Fruit fly (Drosophila melanogaster): ENCODE results near the gene CG14907.
A peak's percentile ranks its signal among the peaks of the same experiment; 100 is the strongest.

The CG14907 gene

DNA sequence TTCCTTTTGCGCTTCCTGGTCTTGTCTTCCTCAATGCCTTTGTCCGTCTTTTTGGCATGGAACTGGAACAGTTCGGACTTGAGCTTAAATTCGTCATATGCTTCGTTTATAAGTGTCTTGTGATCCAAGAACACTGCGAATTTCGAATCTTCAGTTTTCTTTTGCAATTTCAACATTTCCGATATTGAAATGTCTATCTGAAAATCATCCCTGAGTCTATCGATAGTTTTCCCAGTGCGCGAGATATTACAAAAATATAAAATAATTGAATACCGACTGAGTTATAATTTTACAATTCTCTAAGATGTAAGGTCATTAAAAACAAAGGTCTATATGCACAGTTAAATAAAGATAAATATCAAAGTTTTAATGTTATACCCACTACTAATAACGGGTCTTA lies 1.2 kb downstream of the CG14907 start, which contains the start of gene Mettl4 (continued):
- no peak for TF ChIP-seq fu2 (GFP tag; optimal IDR thresholded peaks at IDR 0.05)
- TF ChIP-seq ind (GFP tag; optimal IDR thresholded peaks at IDR 0.05) = no peak
- peak; percentile 68 for TF ChIP-seq Scr (GFP tag; IDR thresholded peaks at IDR 0.05; ENCODE audit: partially characterized antibody)
- TF ChIP-seq Dip2 (GFP tag; IDR thresholded peaks at IDR 0.05) = no peak
- TF ChIP-seq CG9437 (GFP tag; optimal IDR thresholded peaks at IDR 0.05) = no peak
- TF ChIP-seq CG12744 (GFP tag; optimal IDR thresholded peaks at IDR 0.05) = no peak
- TF ChIP-seq Sin3A (optimal IDR thresholded peaks at IDR 0.05) = no peak
- no peak for TF ChIP-seq gfzf (GFP tag; optimal IDR thresholded peaks at IDR 0.05)
- peak; percentile 64 for TF ChIP-seq CG3995 (GFP tag; optimal IDR thresholded peaks at IDR 0.05)
- TF ChIP-seq Meics (GFP tag; optimal IDR thresholded peaks at IDR 0.05) = no peak
- TF ChIP-seq Taf1 (GFP tag; IDR thresholded peaks at IDR 0.05) = no peak
- TF ChIP-seq CG10431 (GFP tag; optimal IDR thresholded peaks at IDR 0.05) = no peak
- TF ChIP-seq hb (GFP tag; IDR thresholded peaks at IDR 0.05; ENCODE audit: partially characterized antibody) = peak; percentile 54; the same call in 1 of the 3 replicates
- TF ChIP-seq CG1603 (tag; optimal IDR thresholded peaks at IDR 0.05) = peak; percentile 8
- TF ChIP-seq CG14014 (GFP tag; IDR thresholded peaks at IDR 0.05) = no peak
- TF ChIP-seq Dll (GFP tag; IDR thresholded peaks at IDR 0.05; ENCODE audit: partially characterized antibody) = peak; percentile 71
- no peak for TF ChIP-seq CG3281 (GFP tag; optimal IDR thresholded peaks at IDR 0.05)
- TF ChIP-seq HmgD (GFP tag; optimal IDR thresholded peaks at IDR 0.05) = no peak
- TF ChIP-seq stwl (tag; optimal IDR thresholded peaks at IDR 0.05) = peak; percentile 84
- peak; percentile 62 for TF ChIP-seq MBD-R2 (GFP tag; IDR thresholded peaks at IDR 0.05)
- no peak for TF ChIP-seq CG1647 (GFP tag; optimal IDR thresholded peaks at IDR 0.05)
- no peak for TF ChIP-seq esg (GFP tag; conservative IDR thresholded peaks at IDR 0.05)
- TF ChIP-seq ewg (GFP tag; optimal IDR thresholded peaks at IDR 0.05) = no peak

DNA sequence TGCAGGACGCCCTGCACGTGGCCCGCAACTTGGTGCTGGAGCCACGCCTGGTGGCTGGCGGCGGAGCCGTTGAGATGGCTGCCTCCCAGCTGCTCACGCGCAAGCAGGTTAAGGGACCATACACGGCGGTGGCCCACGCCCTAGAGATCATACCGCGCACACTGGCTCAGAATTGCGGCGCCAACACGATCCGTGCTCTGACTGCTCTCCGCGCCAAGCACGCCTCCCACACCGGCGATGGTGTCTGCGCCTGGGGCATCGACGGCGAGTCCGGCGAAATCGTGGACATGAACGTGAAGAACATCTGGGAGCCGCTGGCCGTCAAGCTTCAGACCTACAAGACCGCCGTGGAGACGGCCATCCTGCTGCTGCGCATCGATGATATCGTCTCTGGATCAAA lies 2.8 kb downstream of the CG14907 start:
- TF ChIP-seq lola (GFP tag; optimal IDR thresholded peaks at IDR 0.05) (no peak), CG15696 (tag; optimal IDR thresholded peaks at IDR 0.05) (no peak), sisA (GFP tag; IDR thresholded peaks at IDR 0.05) (no peak), Tbp (GFP tag; optimal IDR thresholded peaks at IDR 0.05) (no peak), CG6791 (GFP tag; IDR thresholded peaks at IDR 0.05; ENCODE audit: partially characterized antibody) (0 out of 3 replicates have a peak, but pooled peaks have one; percentile 30), Rfx (GFP tag; IDR thresholded peaks at IDR 0.05) (0 out of 2 replicates have a peak, but pooled peaks have one; percentile 9), Med (GFP tag) (peak; percentile 66), CG17359 (tag; optimal IDR thresholded peaks at IDR 0.05) (no peak), hbn (GFP tag; IDR thresholded peaks at IDR 0.05; ENCODE audit: partially characterized antibody) (0 out of 2 replicates have a peak, but pooled peaks have one; percentile 0), Neu2 (GFP tag; optimal IDR thresholded peaks at IDR 0.05; ENCODE audit: borderline replicate concordance) (no peak), Ets65A (GFP tag) (peak; percentile 63), Dref (GFP tag; IDR thresholded peaks at IDR 0.05) (no peak), grau (tag; optimal IDR thresholded peaks at IDR 0.05) (no peak), Dbx (GFP tag; IDR thresholded peaks at IDR 0.05) (peak; percentile 34; the same call in 1 of the 3 replicates)

DNA sequence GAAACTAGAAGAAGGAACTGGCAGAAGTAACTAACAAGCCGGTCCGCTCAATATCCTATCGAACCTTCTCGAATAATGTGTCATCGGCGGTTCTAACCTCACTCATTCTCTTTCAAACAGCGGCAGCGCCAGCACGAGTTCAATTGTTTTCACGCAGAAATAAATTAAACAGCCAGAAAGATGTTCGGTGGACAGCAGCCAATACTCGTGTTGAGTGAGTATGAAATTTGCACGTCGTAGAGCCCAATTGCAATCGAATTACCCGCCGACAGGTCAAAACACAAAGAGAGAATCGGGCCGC lies 4.5 kb downstream of the CG14907 start:
- TF ChIP-seq bbx (GFP tag; IDR thresholded peaks at IDR 0.05; ENCODE audit: partially characterized antibody) (peak; percentile 2; the same call in 1 of the 2 replicates), CG16813 (GFP tag; IDR thresholded peaks at IDR 0.05; ENCODE audit: partially characterized antibody) (0 out of 3 replicates have a peak, but pooled peaks have one; percentile 45), CG34422 (GFP tag; IDR thresholded peaks at IDR 0.05) (peak; percentile 61; the same call in 1 of the 3 replicates), gt (GFP tag; IDR thresholded peaks at IDR 0.05) (no peak), bigmax (GFP tag; optimal IDR thresholded peaks at IDR 0.05) (peak; percentile 99), BEAF-32 (GFP tag; optimal IDR thresholded peaks at IDR 0.05) (peak; percentile 51), pan (optimal IDR thresholded peaks at IDR 0.05) (no peak), pan (GFP tag; optimal IDR thresholded peaks at IDR 0.05 in 1 of 2, IDR thresholded peaks at IDR 0.05 in 1 of 2) (no peak), dm (GFP tag; optimal IDR thresholded peaks at IDR 0.05) (peak; percentile 90), Med (GFP tag) (peak; percentile 43), YL-1 (GFP tag; optimal IDR thresholded peaks at IDR 0.05) (peak; percentile 87), Sry-δ (GFP tag; optimal IDR thresholded peaks at IDR 0.05) (peak; percentile 36), mld (GFP tag; IDR thresholded peaks at IDR 0.05; ENCODE audit: partially characterized antibody) (0 out of 3 replicates have a peak, but pooled peaks have one; percentile 12), Gsc (GFP tag; IDR thresholded peaks at IDR 0.05) (no peak)

Measured in whole organism, embryonic.